In the genomic region with DNA sequence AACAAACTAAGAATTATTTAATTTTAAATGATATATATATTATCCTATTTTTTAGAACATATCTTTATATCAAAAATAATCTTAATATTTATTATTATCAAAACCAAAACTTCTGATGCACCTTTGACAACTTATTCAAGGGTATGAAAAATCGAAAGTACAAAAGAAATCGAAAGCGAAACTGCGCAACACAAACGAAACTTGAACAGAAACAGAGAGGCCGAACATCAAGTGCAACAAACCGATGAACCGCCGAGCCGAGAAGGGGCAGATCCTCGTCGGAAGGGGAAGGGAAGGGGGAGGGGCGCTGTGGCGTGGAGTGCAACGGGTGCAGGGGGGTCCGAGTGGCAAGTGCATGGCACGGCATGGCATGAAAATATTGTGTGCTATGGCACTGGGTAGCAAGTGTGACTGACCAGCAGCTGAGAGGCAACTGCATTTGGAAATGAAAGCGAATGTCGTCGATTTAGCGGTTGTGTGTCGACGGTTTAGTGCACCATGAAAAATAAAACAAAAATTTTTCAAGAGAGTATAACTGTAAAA, we compare ENCODE assay signal across 3 fruit fly cellular contexts.
TF ChIP-seq lines count a peak whose summit lies in the region.

No protein-coding gene starts in this region.

- TF ChIP-seq CTCF in whole organism, embryonic (GFP tag; optimal IDR thresholded peaks at IDR 0.05; lab: Kevin White, UChicago), result no peak

TF ChIP-seq in whole organism, embryonic, 481 proteins besides CTCF, POLR2A, EP300 and RAD21 (continues in another document):
- TF ChIP-seq Oaz (GFP tag; IDR thresholded peaks at IDR 0.05; lab: Robert Waterston, UW) (no peak), onecut (GFP tag; IDR thresholded peaks at IDR 0.05; lab: Robert Waterston, UW) (no peak), CG10267 (tag; optimal IDR thresholded peaks at IDR 0.05; lab: Kevin White, UChicago) (no peak), ranshi (GFP tag; IDR thresholded peaks at IDR 0.05; lab: Robert Waterston, UW) (no peak), HLHmδ (GFP tag; optimal IDR thresholded peaks at IDR 0.05; lab: Kevin White, UChicago) (peak; percentile 46), Aef1 (GFP tag; IDR thresholded peaks at IDR 0.05; lab: Robert Waterston, UW) (no peak), CG2199 (GFP tag; IDR thresholded peaks at IDR 0.05; lab: Robert Waterston, UW) (peak; percentile 63; the same call in 1 of the 3 replicates), prd (optimal IDR thresholded peaks at IDR 0.05; lab: Kevin White, UChicago) (no peak), prd (GFP tag; IDR thresholded peaks at IDR 0.05; lab: Robert Waterston, UW) (no peak), CG14050 (GFP tag; IDR thresholded peaks at IDR 0.05; lab: Robert Waterston, UW) (no peak), CG1529 (GFP tag; optimal IDR thresholded peaks at IDR 0.05; lab: Kevin White, UChicago) (no peak), CG10209 (GFP tag; optimal IDR thresholded peaks at IDR 0.05; lab: Kevin White, UChicago) (no peak), ci (GFP tag; IDR thresholded peaks at IDR 0.05; lab: Robert Waterston, UW) (no peak), Blimp-1 (GFP tag; optimal IDR thresholded peaks at IDR 0.05; lab: Kevin White, UChicago) (peak; percentile 96), CG3163 (GFP tag; optimal IDR thresholded peaks at IDR 0.05; lab: Kevin White, UChicago) (no peak), Elba2 (GFP tag; optimal IDR thresholded peaks at IDR 0.05; lab: Kevin White, UChicago) (no peak), otp (GFP tag; IDR thresholded peaks at IDR 0.05; lab: Robert Waterston, UW) (0 out of 3 replicates have a peak, but pooled peaks have one; percentile 20), zen (tag; optimal IDR thresholded peaks at IDR 0.05; lab: Kevin White, UChicago) (no peak), gce (GFP tag; IDR thresholded peaks at IDR 0.05; lab: Robert Waterston, UW) (no peak), psq (GFP tag; optimal IDR thresholded peaks at IDR 0.05; lab: Kevin White, UChicago) (no peak), pb (GFP tag; optimal IDR thresholded peaks at IDR 0.05; lab: Kevin White, UChicago) (no peak), Ets65A (GFP tag; lab: Kevin White, UChicago) (no peak), chn (GFP tag; optimal IDR thresholded peaks at IDR 0.05; lab: Kevin White, UChicago) (no peak), lmd (GFP tag; IDR thresholded peaks at IDR 0.05; lab: Robert Waterston, UW) (no peak), sd (tag; optimal IDR thresholded peaks at IDR 0.05; lab: Kevin White, UChicago) (no peak), usp (GFP tag; optimal IDR thresholded peaks at IDR 0.05; lab: Kevin White, UChicago) (no peak), Vsx1 (GFP tag; optimal IDR thresholded peaks at IDR 0.05; lab: Kevin White, UChicago) (no peak), Doc2 (GFP tag; IDR thresholded peaks at IDR 0.05; lab: Robert Waterston, UW) (no peak), CG33213 (GFP tag; optimal IDR thresholded peaks at IDR 0.05; lab: Kevin White, UChicago) (no peak), CG6175 (GFP tag; IDR thresholded peaks at IDR 0.05; lab: Robert Waterston, UW) (0 out of 3 replicates have a peak, but pooled peaks have one; percentile 9)

TF ChIP-seq in whole organism, prepupa, 60 proteins besides CTCF, POLR2A, EP300 and RAD21 (continues in another document):
- TF ChIP-seq svp (GFP tag; lab: Kevin White, UChicago) (no peak), Eip93F (GFP tag; optimal IDR thresholded peaks at IDR 0.05; lab: Kevin White, UChicago) (no peak), Sox14 (GFP tag; optimal IDR thresholded peaks at IDR 0.05; lab: Kevin White, UChicago) (no peak), Smox (GFP tag; optimal IDR thresholded peaks at IDR 0.05; lab: Kevin White, UChicago) (no peak), CG1621 (tag; optimal IDR thresholded peaks at IDR 0.05; lab: Kevin White, UChicago) (no peak), Hr4 (GFP tag; optimal IDR thresholded peaks at IDR 0.05; lab: Kevin White, UChicago) (no peak), net (GFP tag; optimal IDR thresholded peaks at IDR 0.05; lab: Kevin White, UChicago) (no peak), Met (GFP tag; optimal IDR thresholded peaks at IDR 0.05; lab: Kevin White, UChicago) (no peak), Sox102F (GFP tag; optimal IDR thresholded peaks at IDR 0.05; lab: Kevin White, UChicago) (no peak), salr (GFP tag; optimal IDR thresholded peaks at IDR 0.05; lab: Kevin White, UChicago) (no peak), CG15336 (GFP tag; IDR thresholded peaks at IDR 0.05; lab: Robert Waterston, UW) (peak; percentile 23; the same call in 1 of the 2 replicates), CG7368 (GFP tag; optimal IDR thresholded peaks at IDR 0.05; lab: Kevin White, UChicago) (no peak), Ets96B (tag; optimal IDR thresholded peaks at IDR 0.05; lab: Kevin White, UChicago) (no peak), fd85E (GFP tag; optimal IDR thresholded peaks at IDR 0.05; lab: Kevin White, UChicago) (no peak), eg (GFP tag; IDR thresholded peaks at IDR 0.05; lab: Robert Waterston, UW) (0 out of 3 replicates have a peak, but pooled peaks have one; percentile 36), Hr38 (GFP tag; optimal IDR thresholded peaks at IDR 0.05; lab: Kevin White, UChicago) (no peak), CG8119 (GFP tag; IDR thresholded peaks at IDR 0.05; lab: Robert Waterston, UW) (0 out of 3 replicates have a peak, but pooled peaks have one; percentile 26), acj6 (GFP tag; optimal IDR thresholded peaks at IDR 0.05; lab: Kevin White, UChicago) (no peak), CG16779 (tag; optimal IDR thresholded peaks at IDR 0.05; lab: Kevin White, UChicago) (no peak), CG6808 (GFP tag; optimal IDR thresholded peaks at IDR 0.05; lab: Kevin White, UChicago) (no peak), topi (GFP tag; optimal IDR thresholded peaks at IDR 0.05; lab: Kevin White, UChicago) (no peak), fkh (GFP tag; optimal IDR thresholded peaks at IDR 0.05; lab: Kevin White, UChicago) (no peak), pdm3 (GFP tag; optimal IDR thresholded peaks at IDR 0.05; lab: Kevin White, UChicago) (no peak), CG11902 (GFP tag; optimal IDR thresholded peaks at IDR 0.05; lab: Kevin White, UChicago) (no peak), CG6792 (GFP tag; optimal IDR thresholded peaks at IDR 0.05; lab: Kevin White, UChicago) (no peak), CG3032 (tag; optimal IDR thresholded peaks at IDR 0.05; lab: Kevin White, UChicago) (no peak), CG6163 (GFP tag; IDR thresholded peaks at IDR 0.05; lab: Robert Waterston, UW) (peak; percentile 66), achi (GFP tag; optimal IDR thresholded peaks at IDR 0.05; lab: Kevin White, UChicago) (no peak), spab (GFP tag; optimal IDR thresholded peaks at IDR 0.05; lab: Kevin White, UChicago) (no peak), lz (GFP tag; optimal IDR thresholded peaks at IDR 0.05; lab: Kevin White, UChicago) (no peak), CG11762 (GFP tag; optimal IDR thresholded peaks at IDR 0.05; lab: Kevin White, UChicago; ENCODE audit: insufficient read depth) (no peak)

TF ChIP-seq in whole organism, pupa, 21 proteins besides CTCF, POLR2A, EP300 and RAD21:
- TF ChIP-seq CG10348 (GFP tag; IDR thresholded peaks at IDR 0.05; lab: Robert Waterston, UW) (no peak), CG17806 (tag; optimal IDR thresholded peaks at IDR 0.05; lab: Kevin White, UChicago) (no peak), CG12605 (GFP tag; IDR thresholded peaks at IDR 0.05; lab: Robert Waterston, UW) (no peak), EcR (GFP tag; optimal IDR thresholded peaks at IDR 0.05; lab: Kevin White, UChicago) (peak; percentile 93), CG9948 (tag; optimal IDR thresholded peaks at IDR 0.05; lab: Kevin White, UChicago) (no peak), CG13204 (GFP tag; optimal IDR thresholded peaks at IDR 0.05; lab: Kevin White, UChicago) (peak; percentile 57), CG32121 (GFP tag; IDR thresholded peaks at IDR 0.05; lab: Robert Waterston, UW) (peak; percentile 24; the same call in 1 of the 2 replicates), CG34367 (tag; optimal IDR thresholded peaks at IDR 0.05; lab: Kevin White, UChicago) (no peak), Pif1A (GFP tag; optimal IDR thresholded peaks at IDR 0.05; lab: Kevin White, UChicago) (no peak), Pif1B (GFP tag; optimal IDR thresholded peaks at IDR 0.05; lab: Kevin White, UChicago) (no peak), CG4496 (GFP tag; IDR thresholded peaks at IDR 0.05; lab: Robert Waterston, UW) (peak; percentile 76), Snoo (tag; optimal IDR thresholded peaks at IDR 0.05; lab: Kevin White, UChicago) (no peak), CG15710 (tag; optimal IDR thresholded peaks at IDR 0.05; lab: Kevin White, UChicago) (no peak), CG14655 (GFP tag; optimal IDR thresholded peaks at IDR 0.05; lab: Kevin White, UChicago) (no peak), CG8301 (tag; optimal IDR thresholded peaks at IDR 0.05; lab: Kevin White, UChicago) (no peak), rn (GFP tag; IDR thresholded peaks at IDR 0.05; lab: Robert Waterston, UW) (no peak), D1 (tag; optimal IDR thresholded peaks at IDR 0.05; lab: Kevin White, UChicago) (no peak), gl (tag; optimal IDR thresholded peaks at IDR 0.05; lab: Kevin White, UChicago) (no peak), fd96Ca (GFP tag; IDR thresholded peaks at IDR 0.05; lab: Robert Waterston, UW) (peak; percentile 43; the same call in 2 of the 3 replicates), CG8159 (tag; optimal IDR thresholded peaks at IDR 0.05; lab: Kevin White, UChicago) (no peak), Ets98B (GFP tag; IDR thresholded peaks at IDR 0.05; lab: Robert Waterston, UW) (peak; percentile 57)
